Worm (Caenorhabditis elegans) whole organism, young adult: Measurements from ENCODE around the gene erfa-3.

Experiments
- B0019.2 ChIP-seq: fragments of 200-800 bp; sonication (Bioruptor generic); conservative IDR thresholded peaks from 2 replicates; pipeline ENCODE4 v1.3.6; 2022; ENCODE audit warnings: missing genetic modification reagents, missing genetic modification characterization, missing compliant biosample characterization
- B0336.3 ChIP-seq: fragments of 200-800 bp; sonication (Bioruptor generic); IDR thresholded peaks from 2 replicates; pipeline ENCODE4 v1.3.6; 2022; ENCODE audit warnings: missing genetic modification characterization, missing compliant biosample characterization
- D2030.7 ChIP-seq: fragments of 200-800 bp; sonication (Bioruptor generic); IDR thresholded peaks from 2 replicates; pipeline ENCODE4 v1.3.6; 2022; ENCODE audit warnings: missing genetic modification reagents, missing genetic modification characterization, missing compliant biosample characterization
- F10E7.11 ChIP-seq: sonication (generic microtip); optimal IDR thresholded peaks from 2 replicates; lab custom pipeline; 2017; ENCODE audit warnings: mild to moderate bottlenecking, missing genetic modification characterization, moderate library complexity, missing compliant biosample characterization
- F33H1.4 ChIP-seq: fragments of 200-800 bp; sonication (Bioruptor generic); IDR thresholded peaks from 2 replicates; pipeline ENCODE4 v1.3.6; 2022; ENCODE audit warnings: missing genetic modification reagents, missing genetic modification characterization, missing compliant biosample characterization
- F52B5.7 ChIP-seq: sonication (generic microtip); optimal IDR thresholded peaks from 2 replicates; lab custom pipeline; 2016; ENCODE audit warnings: mild to moderate bottlenecking, missing genetic modification characterization, missing compliant biosample characterization
- F57C9.4 ChIP-seq: sonication (generic microtip); optimal IDR thresholded peaks from 2 replicates; lab custom pipeline; 2017; ENCODE audit warnings: mild to moderate bottlenecking, missing genetic modification characterization, missing compliant biosample characterization
- K11D2.4 ChIP-seq: fragments of 200-800 bp; sonication (Bioruptor generic); IDR thresholded peaks from 2 replicates; pipeline ENCODE4 v1.3.6; 2022; ENCODE audit warnings: missing genetic modification reagents, missing genetic modification characterization, missing compliant biosample characterization
- atf-7 ChIP-seq: sonication (generic microtip); optimal IDR thresholded peaks from 2 replicates; lab custom pipeline; 2017; ENCODE audit warnings: mild to moderate bottlenecking, missing genetic modification characterization, missing compliant biosample characterization
- attf-3 ChIP-seq: fragments of 200-800 bp; sonication (Bioruptor generic); conservative IDR thresholded peaks from 2 replicates; pipeline ENCODE4 v1.3.6; 2022; ENCODE audit warnings: missing genetic modification reagents, missing genetic modification characterization, missing compliant biosample characterization
- attf-5 ChIP-seq: fragments of 200-800 bp; sonication (Bioruptor generic); optimal IDR thresholded peaks from 2 replicates; lab custom pipeline; 2018; ENCODE audit warnings: mild to moderate bottlenecking, missing genetic modification characterization, missing compliant biosample characterization
- bed-1 ChIP-seq: fragments of 200-800 bp; sonication (Bioruptor generic); IDR thresholded peaks from 2 replicates; pipeline ENCODE4 v1.3.6; 2022; ENCODE audit warnings: missing genetic modification reagents, missing genetic modification characterization, missing compliant biosample characterization
- ceh-40 ChIP-seq: fragments of 200-800 bp; sonication (Bioruptor generic); IDR thresholded peaks from 2 replicates; pipeline ENCODE4 v1.3.6; 2022; ENCODE audit warnings: missing genetic modification characterization, missing compliant biosample characterization
- die-1 ChIP-seq: sonication (generic microtip); optimal IDR thresholded peaks from 2 replicates; lab custom pipeline; 2016; ENCODE audit warnings: missing genotype, mild to moderate bottlenecking, missing genetic modification characterization, missing compliant biosample characterization
- efl-1 ChIP-seq: fragments of 150-350 bp; optimal IDR thresholded peaks from 2 replicates; lab custom pipeline; 2014; ENCODE audit warnings: missing biosample characterization, missing genetic modification reagents, missing genetic modification characterization
- egl-44 ChIP-seq: fragments of 200-800 bp; sonication (Bioruptor generic); IDR thresholded peaks from 2 replicates; pipeline ENCODE4 v1.3.6; 2022; ENCODE audit warnings: missing genetic modification reagents, missing genetic modification characterization, missing compliant biosample characterization
- ekl-4 ChIP-seq: fragments of 200-800 bp; sonication (Bioruptor generic); IDR thresholded peaks from 2 replicates; pipeline ENCODE4 v1.3.6; 2022; ENCODE audit warnings: missing genetic modification reagents, missing genetic modification characterization, missing compliant biosample characterization
- ets-4 ChIP-seq: fragments of 200-800 bp; sonication (Bioruptor generic); optimal IDR thresholded peaks from 2 replicates; lab custom pipeline; 2018; ENCODE audit warnings: mild to moderate bottlenecking, missing genetic modification characterization, missing compliant biosample characterization
- gei-17 ChIP-seq: fragments of 200-800 bp; sonication (Bioruptor generic); optimal IDR thresholded peaks from 2 replicates; lab custom pipeline; 2018; ENCODE audit warnings: mild to moderate bottlenecking, missing genetic modification characterization, missing compliant biosample characterization
- hsf-1 ChIP-seq: fragments of 200-800 bp; sonication (Bioruptor generic); IDR thresholded peaks from 2 replicates; pipeline ENCODE4 v1.3.6; 2022; ENCODE audit warnings: missing genetic modification reagents, missing genetic modification characterization, missing compliant biosample characterization
- let-607 ChIP-seq, 2 experiments: fragments of 200-800 bp in 1 of 2; sonication (Bioruptor generic) in 1 of 2; sonication (generic microtip) in 1 of 2; optimal IDR thresholded peaks; 2 replicates each; lab custom pipeline; 2016 to 2018; ENCODE audit warnings: mild to moderate bottlenecking in 2 of 2, missing compliant biosample characterization in 2 of 2, missing genetic modification characterization in 2 of 2, moderate library complexity in 2 of 2, missing genotype in 1 of 2
- lin-35 ChIP-seq, 3 experiments: fragments of 150-350 bp in 2 of 3; sonication (generic microtip) in 1 of 3; optimal IDR thresholded peaks; 2 replicates each; lab custom pipeline; 2014 to 2018; ENCODE audit warnings: missing biosample characterization in 3 of 3, missing genetic modification characterization in 3 of 3, missing genetic modification reagents in 3 of 3
- lin-40 ChIP-seq: sonication (generic microtip); optimal IDR thresholded peaks from 2 replicates; lab custom pipeline; 2016; ENCODE audit warnings: missing genetic modification characterization, mild to moderate bottlenecking, missing compliant biosample characterization, missing genotype, missing genetic modification reagents
- lin-54 ChIP-seq: fragments of 200-800 bp; sonication (Bioruptor generic); optimal IDR thresholded peaks from 2 replicates; lab custom pipeline; 2018; ENCODE audit warnings: mild to moderate bottlenecking, missing genetic modification characterization, missing compliant biosample characterization
- lsl-1 ChIP-seq: fragments of 200-800 bp; sonication (Bioruptor generic); optimal IDR thresholded peaks from 2 replicates; lab custom pipeline; 2018; ENCODE audit warnings: mild to moderate bottlenecking, missing genetic modification characterization, moderate library complexity, missing compliant biosample characterization
- nhr-27 ChIP-seq: fragments of 200-800 bp; sonication (Bioruptor generic); optimal IDR thresholded peaks from 2 replicates; lab custom pipeline; 2018; ENCODE audit warnings: mild to moderate bottlenecking, missing genetic modification characterization, moderate library complexity, missing compliant biosample characterization
- nhr-80 ChIP-seq: sonication (generic microtip); optimal IDR thresholded peaks from 2 replicates; lab custom pipeline; 2016; ENCODE audit warnings: missing genetic modification characterization, missing compliant biosample characterization
- pbrm-1 ChIP-seq: fragments of 200-800 bp; sonication (Bioruptor generic); IDR thresholded peaks from 2 replicates; pipeline ENCODE4 v1.3.6; 2022; ENCODE audit warnings: missing genetic modification reagents, missing genetic modification characterization, missing compliant biosample characterization
- sea-2 ChIP-seq: fragments of 200-800 bp; sonication (Bioruptor generic); IDR thresholded peaks from 2 replicates; pipeline ENCODE4 v1.3.6; 2022; ENCODE audit warnings: missing genetic modification characterization, missing compliant biosample characterization
- snpc-1.1 ChIP-seq: sonication (generic microtip); optimal IDR thresholded peaks from 2 replicates; lab custom pipeline; 2017; ENCODE audit warnings: missing genetic modification characterization, mild to moderate bottlenecking, missing compliant biosample characterization, antibody characterized with exemption, moderate library complexity, missing genotype, missing genetic modification reagents; ENCODE audit not compliant: insufficient read depth
- snpc-4 ChIP-seq, 5 experiments: fragments of 150-350 bp in 1 of 5; sonication (generic microtip) in 4 of 5; optimal IDR thresholded peaks; 2 replicates each; lab custom pipeline; 2014 to 2018; ENCODE audit warnings: missing genetic modification characterization in 5 of 5, missing biosample characterization in 3 of 5, antibody characterized with exemption in 2 of 5, mild to moderate bottlenecking in 2 of 5, missing compliant biosample characterization in 2 of 5, missing genotype in 2 of 5, moderate library complexity in 2 of 5, missing genetic modification reagents in 1 of 5
- sptf-2 ChIP-seq: fragments of 200-800 bp; sonication (Bioruptor generic); optimal IDR thresholded peaks from 2 replicates; lab custom pipeline; 2018; ENCODE audit warnings: mild to moderate bottlenecking, missing genetic modification characterization, missing compliant biosample characterization
- tbp1 ChIP-seq: fragments of 200-800 bp; sonication (Bioruptor generic); optimal IDR thresholded peaks from 2 replicates; lab custom pipeline; 2018; ENCODE audit warnings: mild to moderate bottlenecking, missing genetic modification characterization, missing compliant biosample characterization
- tlf-1 ChIP-seq: fragments of 200-800 bp; sonication (Bioruptor generic); optimal IDR thresholded peaks from 2 replicates; lab custom pipeline; 2018; ENCODE audit warnings: mild to moderate bottlenecking, missing genetic modification characterization, missing compliant biosample characterization
- unc-62 ChIP-seq: fragments of 150-350 bp; optimal IDR thresholded peaks from 2 replicates; lab custom pipeline; 2014; ENCODE audit warnings: missing biosample characterization, missing genetic modification reagents, missing genetic modification characterization
- ztf-22 ChIP-seq: fragments of 200-800 bp; sonication (Bioruptor generic); optimal IDR thresholded peaks from 2 replicates; lab custom pipeline; 2018; ENCODE audit warnings: mild to moderate bottlenecking, missing genetic modification characterization, moderate library complexity, missing compliant biosample characterization

Gene erfa-3

ce11 chrV:11070388-11070787, 42.5 kb downstream of the erfa-3 start:
- TF ChIP-seq nhr-27 (no peak), nhr-80 (tag; lab: Kevin White, UChicago) (peak; percentile 77)

DNA sequence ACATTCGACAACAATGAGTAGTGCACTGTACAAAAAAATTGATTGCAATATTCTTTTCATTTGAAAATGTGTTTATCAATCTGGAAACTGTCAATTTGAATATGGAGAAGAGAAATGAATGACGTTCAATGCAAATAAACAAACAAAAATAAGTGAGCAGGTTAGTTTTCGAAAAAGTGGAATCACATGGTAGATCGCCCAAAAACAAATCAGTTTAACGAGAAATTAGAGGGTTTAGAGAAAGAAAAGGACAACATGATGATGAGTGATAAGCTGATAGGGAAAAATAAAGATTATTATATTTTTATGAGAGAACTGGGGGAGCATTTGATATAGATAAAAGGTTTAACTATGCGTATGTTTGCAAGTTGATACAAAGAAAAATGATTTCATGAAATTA, 43.6 kb downstream of the erfa-3 start, which contains the start of gene T04C12.8:
TSS of gene T04C12.8 (minus strand) at position 82 of the 400 bp plus-strand sequence.
- TF ChIP-seq atf-7 (tag; lab: Kevin White, UChicago), result peak; percentile 79
- no peak for TF ChIP-seq D2030.7 (GFP tag; lab: Robert Waterston, UW)
- no peak for TF ChIP-seq K11D2.4 (GFP tag; lab: Robert Waterston, UW)
- no peak for TF ChIP-seq snpc-4 (GFP tag; optimal IDR thresholded peaks at IDR 0.05; lab: Kevin White, UChicago)
- TF ChIP-seq snpc-4 (tag; optimal IDR thresholded peaks at IDR 0.05; lab: Kevin White, UChicago), result peak in 1 of 4 experiments; percentile 14
- peak; percentile 34 for TF ChIP-seq lin-40 (tag; lab: Kevin White, UChicago)
- TF ChIP-seq tbp1 (GFP tag; lab: Kevin White, UChicago), result peak; percentile 9
- TF ChIP-seq ztf-22 (GFP tag; lab: Kevin White, UChicago), result peak; percentile 84
- TF ChIP-seq unc-62, result peak; percentile 88
- peak in 1 of 2 experiments; percentile 27 for TF ChIP-seq let-607 (tag; optimal IDR thresholded peaks at IDR 0.05; lab: Kevin White, UChicago)
- TF ChIP-seq ets-4 (GFP tag; lab: Kevin White, UChicago), result peak; percentile 2
- TF ChIP-seq B0336.3 (GFP tag; lab: Robert Waterston, UW), result 0 out of 2 replicates have a peak, but pooled peaks have one; percentile 24
- no peak for TF ChIP-seq hsf-1 (GFP tag; lab: Robert Waterston, UW)
- no peak for TF ChIP-seq F33H1.4 (GFP tag; lab: Robert Waterston, UW)
- TF ChIP-seq lin-35 (GFP tag; optimal IDR thresholded peaks at IDR 0.05; lab: Kevin White, UChicago), result no peak
- peak; percentile 25 for TF ChIP-seq attf-5
- peak; percentile 95 for TF ChIP-seq nhr-80 (tag; lab: Kevin White, UChicago)
- TF ChIP-seq attf-3 (GFP tag; lab: Robert Waterston, UW), result no peak
- TF ChIP-seq tlf-1 (GFP tag; lab: Kevin White, UChicago), result peak; percentile 46

ce11 chrV:11065513-11065912, 47.4 kb downstream of the erfa-3 start, which contains the start of gene nlp-80:
nlp-80 (minus strand) TSS chrV:11065613.
- TF ChIP-seq F52B5.7 (tag; lab: Kevin White, UChicago) (no peak), lsl-1 (GFP tag; lab: Kevin White, UChicago) (no peak), ekl-4 (GFP tag; lab: Robert Waterston, UW) (no peak), pbrm-1 (GFP tag; lab: Robert Waterston, UW) (no peak)

ce11 chrV:11063115-11063514, 49.8 kb downstream of the erfa-3 start, which contains the start of gene T04C12.9:
T04C12.9 (minus strand) TSS chrV:11063215.
- TF ChIP-seq nhr-27, result no peak

DNA sequence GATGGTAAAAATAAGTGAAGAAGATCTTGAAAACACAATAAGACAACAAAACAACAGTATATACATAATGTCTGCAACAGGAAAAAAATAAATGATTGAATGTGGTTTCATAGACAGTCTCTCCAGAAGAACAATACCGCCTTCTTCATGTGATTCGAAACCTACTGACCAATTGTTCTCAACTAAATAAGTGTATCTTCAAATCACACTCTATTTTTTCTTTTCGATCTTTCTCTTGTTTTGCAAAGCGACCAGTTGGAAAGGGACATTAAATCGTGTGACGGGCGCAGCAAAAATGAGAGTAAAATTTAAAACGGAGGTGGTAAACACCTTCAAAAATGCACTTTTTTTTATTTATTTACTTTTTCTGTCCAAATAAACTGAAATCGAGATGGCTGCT, 51.0 kb downstream of the erfa-3 start:
- no peak for TF ChIP-seq sea-2 (GFP tag; lab: Robert Waterston, UW)
- TF ChIP-seq attf-5, result no peak
- TF ChIP-seq gei-17 (GFP tag; lab: Kevin White, UChicago), result no peak
- TF ChIP-seq bed-1 (GFP tag; lab: Robert Waterston, UW), result no peak
- no peak for TF ChIP-seq die-1 (tag; lab: Kevin White, UChicago)
- no peak for TF ChIP-seq B0336.3 (GFP tag; lab: Robert Waterston, UW)
- TF ChIP-seq B0019.2 (GFP tag; lab: Robert Waterston, UW), result no peak
- TF ChIP-seq snpc-1.1 (tag; lab: Kevin White, UChicago), result no peak
- no peak for TF ChIP-seq F10E7.11 (tag; lab: Kevin White, UChicago)
- TF ChIP-seq F57C9.4, result no peak
- no peak for TF ChIP-seq efl-1 (GFP tag; lab: Kevin White, UChicago)
- TF ChIP-seq egl-44 (GFP tag; lab: Robert Waterston, UW), result no peak
- TF ChIP-seq lin-54 (GFP tag; lab: Kevin White, UChicago), result no peak
- no peak for TF ChIP-seq ceh-40 (GFP tag; lab: Robert Waterston, UW)
- TF ChIP-seq sptf-2 (GFP tag; lab: Kevin White, UChicago), result no peak
- TF ChIP-seq snpc-4 (GFP tag; optimal IDR thresholded peaks at IDR 0.05; lab: Kevin White, UChicago), result no peak
- TF ChIP-seq snpc-4 (tag; optimal IDR thresholded peaks at IDR 0.05; lab: Kevin White, UChicago), result no peak
